Fruit fly (Drosophila melanogaster): Measurements from ENCODE around the gene spdi.

Gene spdi

DNA sequence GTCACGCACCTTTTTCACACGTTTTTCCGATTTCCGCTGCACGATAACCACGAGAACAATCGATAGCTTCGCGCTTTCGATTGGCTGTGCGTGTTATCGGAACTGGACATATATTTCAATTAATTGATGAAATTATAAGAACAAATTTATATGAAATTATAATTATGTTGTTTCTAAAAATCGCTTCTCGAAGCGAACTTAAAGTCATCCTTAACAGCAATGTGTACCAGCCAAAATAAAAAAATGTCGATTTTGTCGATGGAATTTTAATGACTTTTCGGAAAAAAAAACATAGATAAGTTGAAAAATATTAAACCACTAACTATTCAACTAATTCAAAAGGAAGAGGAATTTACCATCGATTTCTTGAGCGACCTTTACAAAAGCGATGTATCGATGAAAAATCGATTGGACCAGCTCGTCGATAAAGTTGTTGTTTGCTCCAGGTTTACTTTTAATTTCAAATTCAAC lies 5.2 kb upstream of the spdi start, which contains the start of the genes CG13364 and Hinfp (continued):
- TF ChIP-seq tio (GFP tag; optimal IDR thresholded peaks at IDR 0.05) (no peak), vfl (GFP tag; optimal IDR thresholded peaks at IDR 0.05) (no peak), CG2712 (tag; optimal IDR thresholded peaks at IDR 0.05) (peak; percentile 32), sens (GFP tag) (peak; percentile 32), amos (GFP tag; IDR thresholded peaks at IDR 0.05; ENCODE audit: partially characterized antibody) (peak; percentile 67), stwl (tag; optimal IDR thresholded peaks at IDR 0.05) (peak; percentile 54), CG10979 (tag; optimal IDR thresholded peaks at IDR 0.05) (no peak), grau (tag; optimal IDR thresholded peaks at IDR 0.05) (peak; percentile 3), zen2 (GFP tag; IDR thresholded peaks at IDR 0.05; ENCODE audit: partially characterized antibody) (peak; percentile 61; the same call in 2 of the 3 replicates), Hr51 (GFP tag; optimal IDR thresholded peaks at IDR 0.05) (no peak), sna (GFP tag; IDR thresholded peaks at IDR 0.05; ENCODE audit: partially characterized antibody) (peak; percentile 69), CrebB (tag; optimal IDR thresholded peaks at IDR 0.05) (no peak), Dll (GFP tag; IDR thresholded peaks at IDR 0.05; ENCODE audit: partially characterized antibody) (peak; percentile 84), vvl (GFP tag; IDR thresholded peaks at IDR 0.05) (no peak), Antp (GFP tag; optimal IDR thresholded peaks at IDR 0.05) (no peak), CG14860 (GFP tag; IDR thresholded peaks at IDR 0.05; ENCODE audit: partially characterized antibody) (peak; percentile 82), CG13287 (GFP tag; IDR thresholded peaks at IDR 0.05; ENCODE audit: partially characterized antibody) (peak; percentile 75), CG17912 (GFP tag; optimal IDR thresholded peaks at IDR 0.05) (no peak), C15 (GFP tag; IDR thresholded peaks at IDR 0.05) (no peak), disco-r (GFP tag; optimal IDR thresholded peaks at IDR 0.05) (no peak), HLH4C (GFP tag; IDR thresholded peaks at IDR 0.05; ENCODE audit: partially characterized antibody) (peak; percentile 92), trem (tag; optimal IDR thresholded peaks at IDR 0.05) (peak; percentile 72), CG4328 (GFP tag; optimal IDR thresholded peaks at IDR 0.05) (no peak), gce (GFP tag; IDR thresholded peaks at IDR 0.05) (no peak), gcm2 (GFP tag; optimal IDR thresholded peaks at IDR 0.05) (no peak), crp (GFP tag; optimal IDR thresholded peaks at IDR 0.05) (no peak), row (GFP tag; IDR thresholded peaks at IDR 0.05) (peak; percentile 23; the same call in 1 of the 3 replicates), twi (tag; optimal IDR thresholded peaks at IDR 0.05) (no peak), Hand (GFP tag; optimal IDR thresholded peaks at IDR 0.05) (no peak), Chrac-16 (GFP tag; optimal IDR thresholded peaks at IDR 0.05) (no peak), Kr (GFP tag; optimal IDR thresholded peaks at IDR 0.05) (no peak), Fer3 (tag; optimal IDR thresholded peaks at IDR 0.05) (no peak), Lhr (GFP tag; optimal IDR thresholded peaks at IDR 0.05) (no peak), dati (GFP tag; IDR thresholded peaks at IDR 0.05) (no peak), CG6689 (GFP tag; IDR thresholded peaks at IDR 0.05) (no peak), CG1603 (tag; optimal IDR thresholded peaks at IDR 0.05) (no peak), Max (GFP tag; optimal IDR thresholded peaks at IDR 0.05) (peak; percentile 44), CG11247 (GFP tag; IDR thresholded peaks at IDR 0.05) (no peak), luna (GFP tag; optimal IDR thresholded peaks at IDR 0.05) (no peak), CG17186 (GFP tag; optimal IDR thresholded peaks at IDR 0.05) (peak; percentile 19), nom (GFP tag; optimal IDR thresholded peaks at IDR 0.05) (peak; percentile 31), YL-1 (GFP tag; optimal IDR thresholded peaks at IDR 0.05) (peak; percentile 22), CG11696 (GFP tag; IDR thresholded peaks at IDR 0.05) (no peak), kah (GFP tag; optimal IDR thresholded peaks at IDR 0.05) (no peak), Elba2 (GFP tag; optimal IDR thresholded peaks at IDR 0.05) (no peak), Med (GFP tag) (peak; percentile 33), cad (GFP tag; optimal IDR thresholded peaks at IDR 0.05) (no peak), Abd-B (GFP tag; optimal IDR thresholded peaks at IDR 0.05) (no peak), Ada2b (GFP tag; IDR thresholded peaks at IDR 0.05) (no peak), Dip2 (GFP tag; IDR thresholded peaks at IDR 0.05) (no peak)
